Worm (Caenorhabditis elegans) whole organism, L1 larva: Measurements from ENCODE around the gene pqn-67.

Source experiments
- C04F5.9 ChIP-seq: sonication (generic microtip); optimal IDR thresholded peaks from 2 replicates; lab custom pipeline; 2016; ENCODE audit warnings: missing genetic modification characterization, missing compliant biosample characterization
- aha-1 ChIP-seq: fragments of 150-350 bp; optimal IDR thresholded peaks from 2 replicates; lab custom pipeline; 2014; ENCODE audit warnings: missing biosample characterization, missing genetic modification characterization
- alr-1 ChIP-seq: fragments of 200-800 bp; sonication (Bioruptor generic); optimal IDR thresholded peaks from 2 replicates; lab custom pipeline; 2018; ENCODE audit warnings: borderline replicate concordance, mild to moderate bottlenecking, missing genetic modification characterization, missing compliant biosample characterization
- aly-2 ChIP-seq: fragments of 150-350 bp; optimal IDR thresholded peaks from 2 replicates; lab custom pipeline; 2014; ENCODE audit warnings: missing biosample characterization, missing genetic modification characterization
- ama-1 ChIP-seq: fragments of 150-350 bp; optimal IDR thresholded peaks from 2 replicates; lab custom pipeline; 2014
- ceh-8 ChIP-seq: fragments of 200-800 bp; sonication (Bioruptor generic); optimal IDR thresholded peaks from 2 replicates; lab custom pipeline; 2018; ENCODE audit warnings: mild to moderate bottlenecking, missing genetic modification characterization, moderate library complexity, missing compliant biosample characterization
- ceh-90 ChIP-seq: sonication (generic microtip); optimal IDR thresholded peaks from 2 replicates; lab custom pipeline; 2016; ENCODE audit warnings: missing genetic modification characterization, missing compliant biosample characterization
- dsc-1 ChIP-seq: sonication (generic microtip); optimal IDR thresholded peaks from 2 replicates; lab custom pipeline; 2016; ENCODE audit warnings: mild to moderate bottlenecking, missing genetic modification characterization, missing compliant biosample characterization
- efl-3 ChIP-seq: fragments of 200-800 bp; sonication (Bioruptor generic); optimal IDR thresholded peaks from 2 replicates; lab custom pipeline; 2018; ENCODE audit warnings: mild to moderate bottlenecking, missing genetic modification characterization, missing compliant biosample characterization
- fkh-10 ChIP-seq: sonication (generic microtip); optimal IDR thresholded peaks from 2 replicates; lab custom pipeline; 2017; ENCODE audit warnings: missing biosample characterization, missing genetic modification reagents, missing genetic modification characterization
- fkh-4 ChIP-seq: sonication (generic microtip); optimal IDR thresholded peaks from 2 replicates; lab custom pipeline; 2016; ENCODE audit warnings: missing compliant biosample characterization, missing genetic modification characterization, borderline replicate concordance
- fkh-8 ChIP-seq: sonication (generic microtip); optimal IDR thresholded peaks from 2 replicates; lab custom pipeline; 2016; ENCODE audit warnings: mild to moderate bottlenecking, missing genetic modification characterization, missing compliant biosample characterization
- grh-1 ChIP-seq: fragments of 200-800 bp; sonication (Bioruptor generic); IDR thresholded peaks from 2 replicates; pipeline ENCODE4 v1.3.6; 2022; ENCODE audit warnings: missing genetic modification reagents, missing genetic modification characterization, missing compliant biosample characterization
- hlh-4 ChIP-seq: sonication (generic microtip); optimal IDR thresholded peaks from 2 replicates; lab custom pipeline; 2016; ENCODE audit warnings: mild to moderate bottlenecking, missing genetic modification characterization, missing compliant biosample characterization
- isw-1 ChIP-seq: fragments of 200-800 bp; sonication (Bioruptor generic); IDR thresholded peaks from 2 replicates; pipeline ENCODE4 v1.3.6; 2022; ENCODE audit warnings: missing genetic modification characterization, missing compliant biosample characterization
- jun-1 ChIP-seq: fragments of 150-350 bp; optimal IDR thresholded peaks from 2 replicates; lab custom pipeline; 2014; ENCODE audit warnings: missing biosample characterization, missing genetic modification reagents, missing genetic modification characterization
- lin-14 ChIP-seq: fragments of 200-800 bp; sonication (Bioruptor generic); optimal IDR thresholded peaks from 2 replicates; lab custom pipeline; 2018; ENCODE audit warnings: mild to moderate bottlenecking, missing genetic modification characterization, moderate library complexity, missing compliant biosample characterization
- lin-15B ChIP-seq: fragments of 150-350 bp; sonication (generic microtip); optimal IDR thresholded peaks from 3 replicates; lab custom pipeline; 2014; ENCODE audit warnings: missing biosample characterization, missing genetic modification characterization
- lin-39 ChIP-seq: fragments of 150-350 bp; optimal IDR thresholded peaks from 2 replicates; lab custom pipeline; 2014; ENCODE audit warnings: missing biosample characterization, missing genetic modification reagents, missing genetic modification characterization
- lir-3 ChIP-seq: sonication (generic microtip); optimal IDR thresholded peaks from 2 replicates; lab custom pipeline; 2016; ENCODE audit warnings: mild to moderate bottlenecking, missing genetic modification characterization, moderate library complexity, missing compliant biosample characterization; ENCODE audit not compliant: poor library complexity
- mab-9 ChIP-seq: fragments of 200-800 bp; sonication (Bioruptor generic); IDR thresholded peaks from 2 replicates; pipeline ENCODE4 v1.3.6; 2022; ENCODE audit warnings: missing genetic modification reagents, missing genetic modification characterization, missing compliant biosample characterization
- nhr-11 ChIP-seq: fragments of 150-350 bp; optimal IDR thresholded peaks from 2 replicates; lab custom pipeline; 2014; ENCODE audit warnings: missing biosample characterization, missing genetic modification characterization
- nhr-12 ChIP-seq: sonication (generic microtip); optimal IDR thresholded peaks from 2 replicates; lab custom pipeline; 2017; ENCODE audit warnings: missing biosample characterization, missing genetic modification characterization
- nhr-28 ChIP-seq: fragments of 150-350 bp; optimal IDR thresholded peaks from 2 replicates; lab custom pipeline; 2014; ENCODE audit warnings: missing biosample characterization, missing genetic modification characterization
- nhr-71 ChIP-seq: sonication (generic microtip); optimal IDR thresholded peaks from 2 replicates; lab custom pipeline; 2016; ENCODE audit warnings: mild to moderate bottlenecking, missing genetic modification characterization, moderate library complexity, missing compliant biosample characterization
- nhr-84 ChIP-seq: sonication (generic microtip); optimal IDR thresholded peaks from 2 replicates; lab custom pipeline; 2017; ENCODE audit warnings: missing biosample characterization, missing genetic modification characterization
- pax-3 ChIP-seq: fragments of 200-800 bp; sonication (Bioruptor generic); optimal IDR thresholded peaks from 2 replicates; lab custom pipeline; 2018; ENCODE audit warnings: mild to moderate bottlenecking, missing genetic modification characterization, moderate library complexity, missing compliant biosample characterization
- pqm-1 ChIP-seq: sonication (generic microtip); optimal IDR thresholded peaks from 3 replicates; lab custom pipeline; 2017; ENCODE audit warnings: missing biosample characterization, missing genetic modification characterization
- rnt-1 ChIP-seq: sonication (generic microtip); optimal IDR thresholded peaks from 2 replicates; lab custom pipeline; 2016; ENCODE audit warnings: mild to moderate bottlenecking, missing genetic modification characterization, moderate library complexity, missing compliant biosample characterization
- snu-23 ChIP-seq: sonication (generic microtip); optimal IDR thresholded peaks from 2 replicates; lab custom pipeline; 2016; ENCODE audit warnings: missing genetic modification characterization, missing compliant biosample characterization
- unc-130 ChIP-seq: fragments of 150-350 bp; optimal IDR thresholded peaks from 2 replicates; lab custom pipeline; 2017; ENCODE audit warnings: missing biosample characterization, missing genetic modification characterization, inconsistent platforms
- unc-30 ChIP-seq: sonication (generic microtip); optimal IDR thresholded peaks from 2 replicates; lab custom pipeline; 2017; ENCODE audit warnings: missing biosample characterization, missing genetic modification characterization
- unc-62 ChIP-seq: fragments of 150-350 bp; optimal IDR thresholded peaks from 2 replicates; lab custom pipeline; 2014; ENCODE audit warnings: missing biosample characterization, missing genetic modification reagents, missing genetic modification characterization
- vab-15 ChIP-seq: sonication (generic microtip); optimal IDR thresholded peaks from 2 replicates; lab custom pipeline; 2017; ENCODE audit warnings: missing genotype, mild to moderate bottlenecking, missing genetic modification characterization, missing compliant biosample characterization
- zip-4 ChIP-seq: fragments of 200-800 bp; sonication (Bioruptor generic); optimal IDR thresholded peaks from 2 replicates; lab custom pipeline; 2018; ENCODE audit warnings: mild to moderate bottlenecking, missing genetic modification characterization, moderate library complexity, missing compliant biosample characterization
- ztf-4 ChIP-seq: fragments of 150-350 bp; optimal IDR thresholded peaks from 2 replicates; lab custom pipeline; 2014; ENCODE audit warnings: missing biosample characterization, missing genetic modification characterization

The pqn-67 gene

ce11 chrV:12905074-12905473, 19.2 kb upstream of the pqn-67 start, which contains the start of gene ttr-28 (continued):
- TF ChIP-seq ceh-8 (GFP tag; lab: Kevin White, UChicago) (no peak), fkh-10 (no peak), nhr-28 (tag; lab: Kevin White, UChicago) (no peak)

ce11 chrV:12906732-12907131, 17.5 kb upstream of the pqn-67 start, which contains the start of gene ttr-29:
TSS of gene ttr-29 (minus strand) at chrV:12906832.
- no peak for TF ChIP-seq alr-1 (tag; lab: Kevin White, UChicago)
- no peak for TF ChIP-seq rnt-1 (tag; lab: Kevin White, UChicago)
- no peak for TF ChIP-seq zip-4 (GFP tag; lab: Kevin White, UChicago)
- TF ChIP-seq lir-3 (tag; lab: Kevin White, UChicago): no peak
- no peak for TF ChIP-seq nhr-11 (tag; lab: Kevin White, UChicago)
- TF ChIP-seq mab-9 (GFP tag; lab: Robert Waterston, UW): no peak
- TF ChIP-seq lin-39 (tag; lab: Kevin White, UChicago): no peak
- TF ChIP-seq unc-130 (tag; lab: Kevin White, UChicago): no peak
- no peak for TF ChIP-seq dsc-1 (tag; lab: Kevin White, UChicago)
- no peak for TF ChIP-seq unc-30 (tag; lab: Kevin White, UChicago)
- TF ChIP-seq, all 84 proteins: peak for 0

ce11 chrV:12907436-12907835, 16.8 kb upstream of the pqn-67 start:
- TF ChIP-seq pax-3 (tag; lab: Kevin White, UChicago): no peak
- TF ChIP-seq lin-14 (GFP tag; lab: Kevin White, UChicago): no peak
- TF ChIP-seq unc-130 (tag; lab: Kevin White, UChicago): no peak
- no peak for TF ChIP-seq nhr-84
- no peak for TF ChIP-seq isw-1 (GFP tag; lab: Robert Waterston, UW)
- no peak for TF ChIP-seq aly-2 (tag; lab: Kevin White, UChicago)
- no peak for TF ChIP-seq pqm-1
- no peak for TF ChIP-seq fkh-8
- TF ChIP-seq unc-62 (GFP tag; lab: Kevin White, UChicago): no peak
- TF ChIP-seq ceh-90: no peak
- no peak for TF ChIP-seq grh-1 (GFP tag; lab: Robert Waterston, UW)
- no peak for TF ChIP-seq snu-23 (GFP tag; lab: Kevin White, UChicago)
- no peak for TF ChIP-seq lin-39 (tag; lab: Kevin White, UChicago)
- TF ChIP-seq C04F5.9: no peak
- TF ChIP-seq efl-3 (GFP tag; lab: Kevin White, UChicago): no peak
- no peak for TF ChIP-seq fkh-4 (tag; lab: Kevin White, UChicago)

ce11 chrV:12908614-12909013, 15.6 kb upstream of the pqn-67 start:
- no peak for TF ChIP-seq lin-14 (GFP tag; lab: Kevin White, UChicago)
- no peak for TF ChIP-seq ama-1 (lab: Kevin White, UChicago)
- TF ChIP-seq nhr-12 (tag; lab: Kevin White, UChicago): no peak
- TF ChIP-seq lin-15B (tag; lab: Kevin White, UChicago): no peak
- TF ChIP-seq ztf-4 (tag; lab: Kevin White, UChicago): no peak
- TF ChIP-seq nhr-71 (tag; lab: Kevin White, UChicago): no peak
- no peak for TF ChIP-seq vab-15 (tag; lab: Kevin White, UChicago)
- TF ChIP-seq hlh-4 (tag; lab: Kevin White, UChicago): no peak
- no peak for TF ChIP-seq rnt-1 (tag; lab: Kevin White, UChicago)
- TF ChIP-seq aha-1 (tag; lab: Kevin White, UChicago): no peak
- no peak for TF ChIP-seq jun-1 (tag; lab: Kevin White, UChicago)
- TF ChIP-seq, all 84 proteins: peak for 0
